Worm (Caenorhabditis elegans): Measurements from ENCODE around the gene rnp-1.

rnp-1 gene

DNA sequence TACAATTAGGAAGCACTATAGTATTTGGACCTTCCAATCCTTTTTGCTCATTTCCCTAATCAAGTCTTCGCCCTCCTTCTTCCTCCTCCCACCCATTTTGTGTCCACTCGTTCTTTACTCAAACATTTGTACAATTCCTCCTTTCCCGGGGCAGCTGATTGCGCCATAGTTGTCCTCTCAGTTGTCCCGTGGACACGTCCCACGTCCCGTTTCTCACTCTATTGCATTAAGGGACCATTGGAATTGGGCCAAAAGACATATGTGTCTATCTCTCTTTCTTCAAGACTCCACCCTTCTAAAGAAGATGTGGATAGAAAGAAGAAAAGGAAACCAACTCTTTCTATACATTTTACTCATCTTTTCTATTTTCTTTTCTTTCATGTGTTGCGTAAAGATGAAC lies 19.0 kb downstream of the rnp-1 start:
- TF ChIP-seq ceh-27 (GFP tag; optimal IDR thresholded peaks at IDR 0.05) (no peak), tlf-1 (GFP tag; optimal IDR thresholded peaks at IDR 0.05) (no peak)

DNA sequence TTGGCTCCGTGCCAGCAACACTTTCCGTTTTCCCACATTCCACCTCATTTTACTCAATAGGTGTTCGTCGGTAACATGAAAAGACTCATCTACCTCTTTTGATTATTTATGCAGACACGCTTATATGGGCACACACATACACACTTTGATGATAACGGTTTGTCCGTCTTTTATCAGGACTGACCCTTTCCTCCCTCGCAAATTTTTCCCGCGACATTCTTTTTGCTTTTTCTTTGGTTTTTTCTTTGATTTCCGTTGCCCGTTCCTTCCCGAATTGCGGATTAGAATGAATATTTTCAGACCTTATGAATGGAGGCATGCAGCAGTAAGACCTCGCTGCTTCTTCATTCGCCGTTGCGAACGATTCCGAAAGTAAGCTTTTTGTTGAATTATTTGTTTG lies 21.0 kb downstream of the rnp-1 start, which contains the start of gene vab-8:
TSS of gene vab-8 (plus strand) at position 301 of the 400 bp plus-strand sequence.
- TF ChIP-seq let-526 (GFP tag; IDR thresholded peaks at IDR 0.05) (no peak), nhr-80 (tag; optimal IDR thresholded peaks at IDR 0.05) (peak; percentile 57), somi-1 (GFP tag; optimal IDR thresholded peaks at IDR 0.05) (no peak), atf-7 (tag; optimal IDR thresholded peaks at IDR 0.05) (no peak), ztf-3 (GFP tag; optimal IDR thresholded peaks at IDR 0.05) (no peak)

DNA sequence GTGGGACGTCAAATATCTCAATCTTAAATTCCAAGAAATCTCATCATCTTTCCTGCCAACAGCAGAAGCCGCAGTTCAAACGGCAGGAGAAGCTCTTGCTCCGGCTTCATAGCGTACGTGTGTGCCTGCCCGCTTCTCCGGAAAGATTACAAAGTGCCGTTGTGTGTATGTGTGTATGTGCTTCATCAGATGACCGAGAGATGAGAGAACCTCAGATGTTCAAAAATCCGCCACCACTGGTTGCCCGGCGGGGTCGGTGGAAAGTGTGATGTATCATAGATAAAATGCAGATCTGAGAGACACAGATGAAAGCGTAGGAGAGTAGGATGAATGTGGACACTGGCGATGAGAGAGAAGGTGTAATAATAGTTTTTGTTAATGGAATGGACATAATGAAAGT lies 41.4 kb downstream of the rnp-1 start:
- TF ChIP-seq gei-17 (GFP tag; optimal IDR thresholded peaks at IDR 0.05) (no peak), lir-1 (GFP tag; conservative IDR thresholded peaks at IDR 0.05) (no peak), madf-10 (tag; optimal IDR thresholded peaks at IDR 0.05) (no peak), sptf-2 (GFP tag; optimal IDR thresholded peaks at IDR 0.05) (no peak), hmg-20 (GFP tag; IDR thresholded peaks at IDR 0.05) (no peak), madf-3 (GFP tag; IDR thresholded peaks at IDR 0.05) (no peak), lin-40 (tag; optimal IDR thresholded peaks at IDR 0.05) (no peak), Y95B8A.8 (GFP tag; IDR thresholded peaks at IDR 0.05) (no peak), B0035.1 (tag; optimal IDR thresholded peaks at IDR 0.05) (no peak), ets-4 (GFP tag; optimal IDR thresholded peaks at IDR 0.05) (no peak), tbp1 (GFP tag; optimal IDR thresholded peaks at IDR 0.05) (no peak), ceh-91 (GFP tag; IDR thresholded peaks at IDR 0.05) (no peak), lin-26 (GFP tag; IDR thresholded peaks at IDR 0.05) (no peak), Y79H2A.3 (GFP tag; conservative IDR thresholded peaks at IDR 0.05) (no peak), die-1 (tag; optimal IDR thresholded peaks at IDR 0.05) (no peak), efl-1 (GFP tag; optimal IDR thresholded peaks at IDR 0.05) (no peak)

DNA sequence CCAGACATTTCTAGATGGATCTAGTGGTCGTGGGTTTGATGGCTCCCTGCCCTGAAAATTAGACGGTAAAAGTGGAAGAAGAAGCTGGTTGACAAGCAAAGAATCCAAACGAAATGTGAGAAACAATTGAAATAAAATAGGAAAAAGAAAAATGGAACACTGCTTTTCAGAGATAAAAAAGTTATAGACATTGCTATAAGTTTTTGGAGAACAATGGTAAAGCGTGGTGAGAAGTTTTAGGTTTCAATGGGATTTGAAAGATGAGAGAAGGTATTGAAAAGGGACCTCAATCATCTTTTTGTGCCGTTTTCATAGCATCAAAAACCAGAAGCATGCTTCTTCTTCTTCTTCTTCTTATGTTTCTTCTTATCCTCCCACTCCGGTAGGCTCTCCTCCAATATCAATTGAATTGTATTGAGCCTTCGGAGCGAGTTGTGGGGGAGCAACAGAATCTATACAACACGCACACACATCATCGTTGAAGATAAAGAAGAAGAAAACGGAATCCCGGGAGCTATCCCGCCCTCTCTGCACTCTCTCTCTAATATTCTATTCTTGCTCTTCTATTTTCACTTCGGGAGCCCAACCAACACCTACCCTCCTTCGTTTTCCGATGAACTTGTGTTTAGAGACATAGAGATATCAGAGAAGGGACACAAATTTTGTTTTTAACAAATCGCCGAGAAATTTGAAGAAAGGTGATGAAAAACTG lies 42.4 kb downstream of the rnp-1 start, which contains the start of gene myo-3:
TSS of gene myo-3 (minus strand) at position 51 of the 712 bp plus-strand sequence.
- TF ChIP-seq hlh-12 (tag; optimal IDR thresholded peaks at IDR 0.05) (no peak), mcd-1 (GFP tag; IDR thresholded peaks at IDR 0.05) (no peak)

DNA sequence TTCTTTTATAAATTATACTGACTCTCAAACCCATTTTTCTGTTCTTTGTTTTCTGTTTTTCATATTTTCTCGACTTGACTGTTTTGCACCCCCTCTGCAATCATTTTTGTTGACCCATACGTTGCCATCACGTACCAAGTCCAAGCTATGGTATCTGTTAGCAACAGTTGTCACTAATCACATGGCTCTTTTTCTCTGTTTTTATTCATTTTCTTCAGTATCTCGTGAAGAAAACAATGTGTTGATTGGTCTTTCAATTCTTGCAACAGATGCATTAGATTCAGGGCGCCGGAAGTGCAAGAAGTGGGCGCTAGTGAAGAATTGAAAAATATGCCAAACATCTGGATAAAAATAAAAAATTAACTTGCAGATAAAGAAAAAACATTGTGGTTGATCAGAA lies 43.4 kb downstream of the rnp-1 start:
- TF ChIP-seq F10E7.11 (tag; optimal IDR thresholded peaks at IDR 0.05) (no peak), somi-1 (GFP tag; optimal IDR thresholded peaks at IDR 0.05) (no peak), nfyb-1 (GFP tag; IDR thresholded peaks at IDR 0.05) (no peak), lin-26 (GFP tag; IDR thresholded peaks at IDR 0.05) (no peak), C06A6.2 (GFP tag; conservative IDR thresholded peaks at IDR 0.05) (no peak), K11D2.4 (GFP tag; IDR thresholded peaks at IDR 0.05) (no peak), zfh-2 (GFP tag; conservative IDR thresholded peaks at IDR 0.05) (no peak), ceh-58 (GFP tag; IDR thresholded peaks at IDR 0.05) (no peak), Y56A3A.18 (GFP tag; IDR thresholded peaks at IDR 0.05) (no peak), mcd-1 (GFP tag; IDR thresholded peaks at IDR 0.05) (no peak)
